Worm (Caenorhabditis elegans) whole organism, young adult: ENCODE results near the gene F02H6.2.

ENCODE experiments used
- B0019.2 ChIP-seq: fragments of 200-800 bp; sonication (Bioruptor generic); conservative IDR thresholded peaks from 2 replicates; pipeline ENCODE4 v1.3.6; 2022; ENCODE audit warnings: missing genetic modification reagents, missing genetic modification characterization, missing compliant biosample characterization
- B0336.3 ChIP-seq: fragments of 200-800 bp; sonication (Bioruptor generic); IDR thresholded peaks from 2 replicates; pipeline ENCODE4 v1.3.6; 2022; ENCODE audit warnings: missing genetic modification characterization, missing compliant biosample characterization
- D2030.7 ChIP-seq: fragments of 200-800 bp; sonication (Bioruptor generic); IDR thresholded peaks from 2 replicates; pipeline ENCODE4 v1.3.6; 2022; ENCODE audit warnings: missing genetic modification reagents, missing genetic modification characterization, missing compliant biosample characterization
- F23B12.7 ChIP-seq: sonication (generic microtip); optimal IDR thresholded peaks from 2 replicates; lab custom pipeline; 2017; ENCODE audit warnings: missing genetic modification characterization, mild to moderate bottlenecking, missing compliant biosample characterization, antibody characterized with exemption, moderate library complexity; ENCODE audit not compliant: insufficient read depth
- F39B2.1 ChIP-seq: fragments of 200-800 bp; sonication (Bioruptor generic); IDR thresholded peaks from 2 replicates; pipeline ENCODE4 v1.3.6; 2022; ENCODE audit warnings: missing genetic modification reagents, missing genetic modification characterization, missing compliant biosample characterization
- F55B11.4 ChIP-seq: sonication (generic microtip); optimal IDR thresholded peaks from 2 replicates; lab custom pipeline; 2016; ENCODE audit warnings: missing compliant biosample characterization, missing genetic modification characterization, borderline replicate concordance; ENCODE audit not compliant: insufficient read depth
- Y53F4B.3 ChIP-seq: fragments of 200-800 bp; sonication (Bioruptor generic); IDR thresholded peaks from 2 replicates; pipeline ENCODE4 v1.3.6; 2022; ENCODE audit warnings: missing genetic modification reagents, missing genetic modification characterization, missing compliant biosample characterization
- Y56A3A.18 ChIP-seq: fragments of 200-800 bp; sonication (Bioruptor generic); IDR thresholded peaks from 2 replicates; pipeline ENCODE4 v1.3.6; 2022; ENCODE audit warnings: missing genetic modification reagents, missing genetic modification characterization, missing compliant biosample characterization
- Y67H2A.10 ChIP-seq: fragments of 200-800 bp; sonication (Bioruptor generic); conservative IDR thresholded peaks from 2 replicates; pipeline ENCODE4 v1.3.6; 2022; ENCODE audit warnings: missing genetic modification reagents, missing genetic modification characterization, missing compliant biosample characterization
- Y79H2A.3 ChIP-seq: fragments of 200-800 bp; sonication (Bioruptor generic); conservative IDR thresholded peaks from 2 replicates; pipeline ENCODE4 v1.3.6; 2022; ENCODE audit warnings: missing genetic modification reagents, missing genetic modification characterization, missing compliant biosample characterization
- akir-1 ChIP-seq: fragments of 200-800 bp; sonication (Bioruptor generic); optimal IDR thresholded peaks from 2 replicates; lab custom pipeline; 2018; ENCODE audit warnings: mild to moderate bottlenecking, missing genetic modification characterization, moderate library complexity, missing compliant biosample characterization
- aptf-3 ChIP-seq: fragments of 200-800 bp; sonication (Bioruptor generic); IDR thresholded peaks from 2 replicates; pipeline ENCODE4 v1.3.6; 2022; ENCODE audit warnings: missing genetic modification characterization, missing compliant biosample characterization
- attf-5 ChIP-seq: fragments of 200-800 bp; sonication (Bioruptor generic); optimal IDR thresholded peaks from 2 replicates; lab custom pipeline; 2018; ENCODE audit warnings: mild to moderate bottlenecking, missing genetic modification characterization, missing compliant biosample characterization
- bed-2 ChIP-seq: fragments of 200-800 bp; sonication (Bioruptor generic); IDR thresholded peaks from 2 replicates; pipeline ENCODE4 v1.3.6; 2022; ENCODE audit warnings: missing genetic modification reagents, missing genetic modification characterization, missing compliant biosample characterization
- cebp-2 ChIP-seq: fragments of 200-800 bp; sonication (Bioruptor generic); IDR thresholded peaks from 2 replicates; pipeline ENCODE4 v1.3.6; 2022; ENCODE audit warnings: missing genetic modification characterization, missing compliant biosample characterization
- ceh-40 ChIP-seq: fragments of 200-800 bp; sonication (Bioruptor generic); IDR thresholded peaks from 2 replicates; pipeline ENCODE4 v1.3.6; 2022; ENCODE audit warnings: missing genetic modification characterization, missing compliant biosample characterization
- ceh-58 ChIP-seq: fragments of 200-800 bp; sonication (Bioruptor generic); IDR thresholded peaks from 2 replicates; pipeline ENCODE4 v1.3.6; 2022; ENCODE audit warnings: missing genetic modification characterization, missing compliant biosample characterization
- dox-1 ChIP-seq: fragments of 200-800 bp; sonication (Bioruptor generic); IDR thresholded peaks from 2 replicates; pipeline ENCODE4 v1.3.6; 2022; ENCODE audit warnings: missing genetic modification reagents, missing genetic modification characterization, missing compliant biosample characterization
- dpl-1 ChIP-seq: fragments of 150-350 bp; optimal IDR thresholded peaks from 2 replicates; lab custom pipeline; 2014; ENCODE audit warnings: missing biosample characterization, missing genetic modification reagents, missing genetic modification characterization
- efl-1 ChIP-seq: fragments of 150-350 bp; optimal IDR thresholded peaks from 2 replicates; lab custom pipeline; 2014; ENCODE audit warnings: missing biosample characterization, missing genetic modification reagents, missing genetic modification characterization
- egrh-3 ChIP-seq: fragments of 200-800 bp; sonication (Bioruptor generic); IDR thresholded peaks from 2 replicates; pipeline ENCODE4 v1.3.6; 2022; ENCODE audit warnings: missing genetic modification reagents, missing genetic modification characterization, missing compliant biosample characterization
- ekl-4 ChIP-seq: fragments of 200-800 bp; sonication (Bioruptor generic); IDR thresholded peaks from 2 replicates; pipeline ENCODE4 v1.3.6; 2022; ENCODE audit warnings: missing genetic modification reagents, missing genetic modification characterization, missing compliant biosample characterization
- him-1 ChIP-seq: sonication (generic microtip); optimal IDR thresholded peaks from 2 replicates; lab custom pipeline; 2016; ENCODE audit warnings: missing genotype, missing genetic modification reagents, missing genetic modification characterization, missing compliant biosample characterization
- hsf-1 ChIP-seq: fragments of 200-800 bp; sonication (Bioruptor generic); IDR thresholded peaks from 2 replicates; pipeline ENCODE4 v1.3.6; 2022; ENCODE audit warnings: missing genetic modification reagents, missing genetic modification characterization, missing compliant biosample characterization
- lag-1 ChIP-seq: fragments of 200-800 bp; sonication (Bioruptor generic); IDR thresholded peaks from 2 replicates; pipeline ENCODE4 v1.3.6; 2022; ENCODE audit warnings: missing genetic modification reagents, missing genetic modification characterization, missing compliant biosample characterization
- lir-1 ChIP-seq: fragments of 200-800 bp; sonication (Bioruptor generic); conservative IDR thresholded peaks from 2 replicates; pipeline ENCODE4 v1.3.6; 2022; ENCODE audit warnings: missing genetic modification reagents, missing genetic modification characterization, missing compliant biosample characterization
- lsl-1 ChIP-seq: fragments of 200-800 bp; sonication (Bioruptor generic); optimal IDR thresholded peaks from 2 replicates; lab custom pipeline; 2018; ENCODE audit warnings: mild to moderate bottlenecking, missing genetic modification characterization, moderate library complexity, missing compliant biosample characterization
- madf-6 ChIP-seq: fragments of 200-800 bp; sonication (Bioruptor generic); IDR thresholded peaks from 2 replicates; pipeline ENCODE4 v1.3.6; 2022; ENCODE audit warnings: missing genetic modification reagents, missing genetic modification characterization, missing compliant biosample characterization
- madf-8 ChIP-seq: fragments of 200-800 bp; sonication (Bioruptor generic); conservative IDR thresholded peaks from 2 replicates; pipeline ENCODE4 v1.3.6; 2022; ENCODE audit warnings: missing genetic modification reagents, missing genetic modification characterization, missing compliant biosample characterization
- mes-4 ChIP-seq: sonication (generic microtip); optimal IDR thresholded peaks from 2 replicates; lab custom pipeline; 2016; ENCODE audit warnings: missing genotype, missing genetic modification characterization, missing compliant biosample characterization
- nfya-2 ChIP-seq: fragments of 200-800 bp; sonication (Bioruptor generic); IDR thresholded peaks from 2 replicates; pipeline ENCODE4 v1.3.6; 2022; ENCODE audit warnings: missing genetic modification reagents, missing genetic modification characterization, missing compliant biosample characterization
- nfyb-1 ChIP-seq: fragments of 200-800 bp; sonication (Bioruptor generic); IDR thresholded peaks from 2 replicates; pipeline ENCODE4 v1.3.6; 2022; ENCODE audit warnings: missing genetic modification reagents, missing genetic modification characterization, missing compliant biosample characterization
- nhr-120 ChIP-seq: fragments of 200-800 bp; sonication (Bioruptor generic); IDR thresholded peaks from 2 replicates; pipeline ENCODE4 v1.3.6; 2022; ENCODE audit warnings: missing genetic modification characterization, missing compliant biosample characterization
- pbrm-1 ChIP-seq: fragments of 200-800 bp; sonication (Bioruptor generic); IDR thresholded peaks from 2 replicates; pipeline ENCODE4 v1.3.6; 2022; ENCODE audit warnings: missing genetic modification reagents, missing genetic modification characterization, missing compliant biosample characterization
- pha-4 ChIP-seq: fragments of 150-350 bp; sonication (generic microtip); optimal IDR thresholded peaks from 2 replicates; lab custom pipeline; 2014; ENCODE audit warnings: missing biosample characterization, missing genetic modification reagents, missing genetic modification characterization
- sea-2 ChIP-seq: fragments of 200-800 bp; sonication (Bioruptor generic); IDR thresholded peaks from 2 replicates; pipeline ENCODE4 v1.3.6; 2022; ENCODE audit warnings: missing genetic modification characterization, missing compliant biosample characterization
- snpc-1.3 ChIP-seq: sonication (generic microtip); optimal IDR thresholded peaks from 2 replicates; lab custom pipeline; 2017; ENCODE audit warnings: missing genetic modification characterization, mild to moderate bottlenecking, missing compliant biosample characterization, antibody characterized with exemption, moderate library complexity, missing genotype, missing genetic modification reagents; ENCODE audit not compliant: insufficient read depth
- snpc-3.4 ChIP-seq: sonication (generic microtip); optimal IDR thresholded peaks from 2 replicates; lab custom pipeline; 2017; ENCODE audit warnings: missing genetic modification characterization, mild to moderate bottlenecking, missing compliant biosample characterization, antibody characterized with exemption, moderate library complexity, missing genotype, missing genetic modification reagents
- snpc-4 ChIP-seq, 5 experiments: fragments of 150-350 bp in 1 of 5; sonication (generic microtip) in 4 of 5; optimal IDR thresholded peaks; 2 replicates each; lab custom pipeline; 2014 to 2018; ENCODE audit warnings: missing genetic modification characterization in 5 of 5, missing biosample characterization in 3 of 5, antibody characterized with exemption in 2 of 5, mild to moderate bottlenecking in 2 of 5, missing compliant biosample characterization in 2 of 5, missing genotype in 2 of 5, moderate library complexity in 2 of 5, missing genetic modification reagents in 1 of 5
- tbp1 ChIP-seq: fragments of 200-800 bp; sonication (Bioruptor generic); optimal IDR thresholded peaks from 2 replicates; lab custom pipeline; 2018; ENCODE audit warnings: mild to moderate bottlenecking, missing genetic modification characterization, missing compliant biosample characterization
- tbx-9 ChIP-seq: sonication (generic microtip); optimal IDR thresholded peaks from 2 replicates; lab custom pipeline; 2016; ENCODE audit warnings: borderline replicate concordance, missing genetic modification characterization, inconsistent platforms, missing compliant biosample characterization
- tlf-1 ChIP-seq: fragments of 200-800 bp; sonication (Bioruptor generic); optimal IDR thresholded peaks from 2 replicates; lab custom pipeline; 2018; ENCODE audit warnings: mild to moderate bottlenecking, missing genetic modification characterization, missing compliant biosample characterization
- unc-62 ChIP-seq: fragments of 150-350 bp; optimal IDR thresholded peaks from 2 replicates; lab custom pipeline; 2014; ENCODE audit warnings: missing biosample characterization, missing genetic modification reagents, missing genetic modification characterization
- zim-3 ChIP-seq: sonication (generic microtip); optimal IDR thresholded peaks from 2 replicates; lab custom pipeline; 2017; ENCODE audit warnings: mild to moderate bottlenecking, missing genetic modification characterization, moderate library complexity, missing compliant biosample characterization
- ztf-22 ChIP-seq: fragments of 200-800 bp; sonication (Bioruptor generic); optimal IDR thresholded peaks from 2 replicates; lab custom pipeline; 2018; ENCODE audit warnings: mild to moderate bottlenecking, missing genetic modification characterization, moderate library complexity, missing compliant biosample characterization
- ztf-26 ChIP-seq: sonication (generic microtip); optimal IDR thresholded peaks from 2 replicates; lab custom pipeline; 2017; ENCODE audit warnings: missing genetic modification characterization, missing compliant biosample characterization
- ztf-28 ChIP-seq: fragments of 200-800 bp; sonication (Bioruptor generic); IDR thresholded peaks from 2 replicates; pipeline ENCODE4 v1.3.6; 2022; ENCODE audit warnings: missing genetic modification reagents, missing genetic modification characterization, missing compliant biosample characterization
- ztf-3 ChIP-seq: fragments of 200-800 bp; sonication (Bioruptor generic); optimal IDR thresholded peaks from 2 replicates; lab custom pipeline; 2018; ENCODE audit warnings: mild to moderate bottlenecking, missing genetic modification characterization, missing compliant biosample characterization
- ztf-6 ChIP-seq: fragments of 200-800 bp; sonication (Bioruptor generic); IDR thresholded peaks from 2 replicates; pipeline ENCODE4 v1.3.6; 2022; ENCODE audit warnings: missing genetic modification reagents, missing genetic modification characterization, missing compliant biosample characterization

The F02H6.2 gene

ce11 chrIV:14194317-14194716, 2.0 kb upstream of the F02H6.2 start:
- no peak for TF ChIP-seq ceh-40 (GFP tag; lab: Robert Waterston, UW)
- no peak for TF ChIP-seq ceh-58 (GFP tag; lab: Robert Waterston, UW)
- TF ChIP-seq D2030.7: no peak
- TF ChIP-seq tbp1: no peak
- no peak for TF ChIP-seq dox-1 (GFP tag; lab: Robert Waterston, UW)
- no peak for TF ChIP-seq pbrm-1 (GFP tag; lab: Robert Waterston, UW)
- no peak for TF ChIP-seq nfya-2
- no peak for TF ChIP-seq hsf-1 (GFP tag; lab: Robert Waterston, UW)
- TF ChIP-seq snpc-3.4 (tag; lab: Kevin White, UChicago): no peak
- no peak for TF ChIP-seq tbx-9
- TF ChIP-seq egrh-3 (GFP tag; lab: Robert Waterston, UW): no peak
- TF ChIP-seq lir-1 (GFP tag; lab: Robert Waterston, UW): no peak
- TF ChIP-seq Y67H2A.10: no peak
- TF ChIP-seq tlf-1 (GFP tag; lab: Kevin White, UChicago): no peak
- TF ChIP-seq zim-3 (tag; lab: Kevin White, UChicago): no peak
- no peak for TF ChIP-seq madf-8
- TF ChIP-seq B0336.3: no peak
- TF ChIP-seq ztf-3: no peak
- TF ChIP-seq lag-1: no peak
- no peak for TF ChIP-seq F23B12.7 (tag; lab: Kevin White, UChicago)

- TF ChIP-seq lsl-1 (no peak), ztf-26 (tag; lab: Kevin White, UChicago) (no peak), bed-2 (GFP tag; lab: Robert Waterston, UW) (no peak), efl-1 (GFP tag; lab: Kevin White, UChicago) (peak; percentile 73), akir-1 (GFP tag; lab: Kevin White, UChicago) (no peak), snpc-4 (GFP tag; optimal IDR thresholded peaks at IDR 0.05; lab: Kevin White, UChicago) (no peak), snpc-4 (tag; optimal IDR thresholded peaks at IDR 0.05; lab: Kevin White, UChicago) (peak in 1 of 4 experiments; percentile 3), ztf-28 (GFP tag; lab: Robert Waterston, UW) (no peak), F39B2.1 (no peak), F55B11.4 (tag; lab: Kevin White, UChicago) (no peak), D2030.7 (no peak), lag-1 (no peak), madf-8 (peak; percentile 22; the same call in 1 of the 2 replicates), ekl-4 (GFP tag; lab: Robert Waterston, UW) (no peak), egrh-3 (GFP tag; lab: Robert Waterston, UW) (no peak), dpl-1 (GFP tag; lab: Kevin White, UChicago) (peak; percentile 17), Y53F4B.3 (GFP tag; lab: Robert Waterston, UW) (no peak), Y56A3A.18 (GFP tag; lab: Robert Waterston, UW) (no peak), sea-2 (GFP tag; lab: Robert Waterston, UW) (no peak), B0019.2 (GFP tag; lab: Robert Waterston, UW) (no peak), unc-62 (no peak), attf-5 (GFP tag; lab: Kevin White, UChicago) (no peak), cebp-2 (GFP tag; lab: Robert Waterston, UW) (no peak), nhr-120 (GFP tag; lab: Robert Waterston, UW) (no peak), mes-4 (tag; lab: Kevin White, UChicago) (no peak), ztf-6 (GFP tag; lab: Robert Waterston, UW) (no peak), madf-6 (GFP tag; lab: Robert Waterston, UW) (peak; percentile 66), ztf-22 (GFP tag; lab: Kevin White, UChicago) (no peak), snpc-1.3 (no peak), nfyb-1 (GFP tag; lab: Robert Waterston, UW) (no peak), aptf-3 (GFP tag; lab: Robert Waterston, UW) (no peak), Y79H2A.3 (no peak), him-1 (tag; lab: Kevin White, UChicago) (no peak), pha-4 (no peak)
Measured at ce11 chrIV:14203162-14203561, 6.9 kb downstream of the F02H6.2 start, which contains the start of gene F02H6.3. F02H6.3 (plus strand) TSS chrIV:14203427.
